Worm (Caenorhabditis elegans) whole organism, mixed stage, embryonic: Measurements from ENCODE around the gene F25B5.3.

ENCODE experiments used
- bed-3 ChIP-seq: fragments of 200-800 bp; sonication (Bioruptor generic); optimal IDR thresholded peaks from 3 replicates; lab custom pipeline; 2018; ENCODE audit warnings: mild to moderate bottlenecking, missing genetic modification characterization, moderate library complexity, missing compliant biosample characterization
- blmp-1 ChIP-seq: fragments of 150-350 bp; optimal IDR thresholded peaks from 2 replicates; lab custom pipeline; 2014; ENCODE audit warnings: missing biosample characterization, missing genetic modification characterization
- elt-3 ChIP-seq: fragments of 150-350 bp; optimal IDR thresholded peaks from 2 replicates; lab custom pipeline; 2014; ENCODE audit warnings: missing biosample characterization, missing genetic modification characterization
- hlh-1 ChIP-seq: fragments of 150-350 bp; optimal IDR thresholded peaks from 2 replicates; lab custom pipeline; 2014; ENCODE audit warnings: missing biosample characterization, missing genetic modification reagents, missing genetic modification characterization
- lin-13 ChIP-seq: fragments of 150-350 bp; optimal IDR thresholded peaks from 2 replicates; lab custom pipeline; 2014; ENCODE audit warnings: missing biosample characterization, missing genetic modification characterization
- nhr-237 ChIP-seq: fragments of 150-350 bp; optimal IDR thresholded peaks from 2 replicates; lab custom pipeline; 2014; ENCODE audit warnings: missing biosample characterization, missing genetic modification characterization
- nhr-76 ChIP-seq: sonication (generic microtip); optimal IDR thresholded peaks from 2 replicates; lab custom pipeline; 2017; ENCODE audit warnings: missing biosample characterization, missing genetic modification characterization
- sem-2 ChIP-seq: fragments of 200-800 bp; sonication (Bioruptor generic); optimal IDR thresholded peaks from 2 replicates; lab custom pipeline; 2018; ENCODE audit warnings: mild to moderate bottlenecking, missing genetic modification characterization, missing compliant biosample characterization
- snpc-4 ChIP-seq: fragments of 150-350 bp; optimal IDR thresholded peaks from 2 replicates; lab custom pipeline; 2014; ENCODE audit warnings: missing biosample characterization, missing genetic modification characterization
- ztf-11 ChIP-seq: fragments of 150-350 bp; optimal IDR thresholded peaks from 2 replicates; lab custom pipeline; 2014; ENCODE audit warnings: missing biosample characterization, missing genetic modification characterization

ce11 chrIII:5949817-5950216 lies 1.1 kb downstream of the F25B5.3 start:
- TF ChIP-seq hlh-1 (tag; lab: Kevin White, UChicago) (no peak), elt-3 (tag; lab: Kevin White, UChicago) (no peak), snpc-4 (no peak), nhr-237 (no peak), bed-3 (no peak), blmp-1 (tag; lab: Kevin White, UChicago) (no peak), lin-13 (tag; lab: Kevin White, UChicago) (no peak), nhr-76 (tag; lab: Kevin White, UChicago) (no peak), ztf-11 (no peak), sem-2 (GFP tag; lab: Kevin White, UChicago) (no peak)
